Worm (Caenorhabditis elegans): ENCODE data around the gene col-122.

- TF ChIP-seq pha-4 (tag; optimal IDR thresholded peaks at IDR 0.05) (no peak), flh-1 (GFP tag; optimal IDR thresholded peaks at IDR 0.05) (no peak), elt-3 (tag; optimal IDR thresholded peaks at IDR 0.05) (no peak), sem-2 (GFP tag; optimal IDR thresholded peaks at IDR 0.05) (no peak), ceh-43 (GFP tag; optimal IDR thresholded peaks at IDR 0.05) (no peak)
Observed at ce11 chrIV:9545986-9546385, 17.2 kb upstream of the col-122 start, which contains the start of gene T05A1.5.
